Fruit fly (Drosophila melanogaster) whole organism, embryonic: ENCODE results near the gene CG31244.

ENCODE experiments used
- CG10274 ChIP-seq: fragments of 200-800 bp; sonication (Bioruptor generic); optimal IDR thresholded peaks from 3 replicates; lab custom pipeline; 2017; ENCODE audit warnings: missing biosample characterization, mild to moderate bottlenecking, missing genetic modification characterization
- CG4730 ChIP-seq: fragments of 200-800 bp; sonication (Bioruptor generic); IDR thresholded peaks from 2 replicates; pipeline ENCODE4 v1.3.6; 2022; ENCODE audit warnings: missing biosample characterization, missing genetic modification characterization
- CG7357 ChIP-seq: fragments of 200-800 bp; sonication (Bioruptor generic); IDR thresholded peaks from 3 replicates; pipeline ENCODE4 v1.3.6; 2022; ENCODE audit warnings: missing biosample characterization, missing genetic modification characterization
- D19B ChIP-seq: fragments of 200-800 bp; sonication (Bioruptor generic); optimal IDR thresholded peaks from 2 replicates; lab custom pipeline; 2017; ENCODE audit warnings: missing biosample characterization, mild to moderate bottlenecking, missing genetic modification characterization
- fd96Cb ChIP-seq: fragments of 200-800 bp; sonication (Bioruptor generic); optimal IDR thresholded peaks from 2 replicates; lab custom pipeline; 2018; ENCODE audit warnings: missing biosample characterization, mild to moderate bottlenecking, missing genetic modification characterization, moderate library complexity
- usp ChIP-seq: fragments of >200 bp; optimal IDR thresholded peaks from 2 replicates; lab custom pipeline; 2017; ENCODE audit warnings: missing biosample characterization, missing genetic modification characterization
- zen2 ChIP-seq: fragments of 200-800 bp; sonication (Bioruptor generic); IDR thresholded peaks from 3 replicates; pipeline ENCODE4 v1.3.6; 2022; ENCODE audit warnings: missing biosample characterization, missing genetic modification characterization; ENCODE audit not compliant: partially characterized antibody
- zfh1 ChIP-seq: fragments of 200-800 bp; sonication (Bioruptor generic); IDR thresholded peaks from 3 replicates; pipeline ENCODE4 v1.3.6; 2022; ENCODE audit warnings: missing biosample characterization, missing genetic modification characterization

DNA sequence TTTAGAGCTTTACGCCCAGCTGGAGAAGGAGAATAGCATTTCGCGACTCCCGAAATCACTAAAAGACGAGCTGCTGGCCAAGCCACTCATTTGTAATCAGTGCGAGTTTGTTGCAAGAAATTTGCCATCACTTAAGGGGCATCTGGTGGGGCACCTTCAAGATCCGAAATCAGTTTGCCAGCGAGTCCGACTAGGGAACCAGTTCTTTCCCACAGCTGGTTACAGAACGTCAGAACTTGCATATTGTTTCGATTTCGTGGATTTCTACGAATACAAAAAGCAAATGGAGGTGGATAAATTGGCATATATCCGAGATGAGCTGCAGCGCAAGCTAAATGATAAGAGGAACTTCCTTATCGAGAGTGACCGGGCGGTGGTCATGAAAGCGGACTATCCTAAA, 5.9 kb upstream of the CG31244 start:
- TF ChIP-seq CG4730 (GFP tag; lab: Robert Waterston, UW) (no peak), D19B (GFP tag; lab: Kevin White, UChicago) (no peak), zen2 (GFP tag; lab: Robert Waterston, UW) (0 out of 3 replicates have a peak, but pooled peaks have one; percentile 22), CG7357 (GFP tag; lab: Robert Waterston, UW) (no peak), fd96Cb (no peak), zfh1 (GFP tag; lab: Robert Waterston, UW) (no peak), usp (GFP tag; lab: Kevin White, UChicago) (no peak), CG10274 (no peak)
